Worm (Caenorhabditis elegans) whole organism, midembryonic: ENCODE measurements around the gene srg-26.

Experiments used
- T22C8.4 ChIP-seq: fragments of 200-800 bp; sonication (Bioruptor generic); IDR thresholded peaks from 2 replicates; pipeline ENCODE4 v1.3.6; 2022; ENCODE audit warnings: missing genetic modification characterization, missing compliant biosample characterization
- tab-1 ChIP-seq: fragments of 200-800 bp; sonication (Bioruptor generic); IDR thresholded peaks from 2 replicates; pipeline ENCODE4 v1.3.6; 2022; ENCODE audit warnings: missing genetic modification characterization, missing compliant biosample characterization

- no peak for TF ChIP-seq T22C8.4 (GFP tag; lab: Robert Waterston, UW)
- no peak for TF ChIP-seq tab-1 (GFP tag; lab: Robert Waterston, UW)
Measured at ce11 chrV:5336884-5337283, 5.8 kb downstream of the srg-26 start, which contains the start of gene srg-29.
